Fruit fly (Drosophila melanogaster) whole organism, wandering third instar larva: ENCODE results near the gene P5CDh2.

Experiments
- Abd-B ChIP-seq: fragments of >200 bp; optimal IDR thresholded peaks from 2 replicates; lab custom pipeline; 2017; ENCODE audit warnings: missing biosample characterization, missing genetic modification characterization
- CG9705 ChIP-seq: fragments of 200-800 bp; sonication (Bioruptor generic); optimal IDR thresholded peaks from 2 replicates; lab custom pipeline; 2018; ENCODE audit warnings: missing biosample characterization, mild to moderate bottlenecking, missing genetic modification characterization
- CrebA ChIP-seq: fragments of 200-800 bp; sonication (Bioruptor generic); optimal IDR thresholded peaks from 2 replicates; lab custom pipeline; 2016; ENCODE audit warnings: missing biosample characterization, mild to moderate bottlenecking, missing genetic modification characterization, borderline replicate concordance
- Dif ChIP-seq: fragments of 200-275, 200-300 bp; sonication (Bioruptor generic); optimal IDR thresholded peaks from 2 replicates; lab custom pipeline; 2018; ENCODE audit warnings: missing biosample characterization, missing genetic modification characterization; ENCODE audit not compliant: partially characterized antibody
- GATAd ChIP-seq: sonication (Bioruptor generic); optimal IDR thresholded peaks from 2 replicates; lab custom pipeline; 2016; ENCODE audit warnings: missing biosample characterization, missing genetic modification characterization
- HLH106 ChIP-seq: fragments of 200-800 bp; optimal IDR thresholded peaks from 3 replicates; lab custom pipeline; 2019; ENCODE audit warnings: missing biosample characterization, mild to moderate bottlenecking, missing genetic modification characterization, moderate library complexity
- Hnf4 ChIP-seq: fragments of 200-800 bp; sonication (Bioruptor generic); optimal IDR thresholded peaks from 2 replicates; lab custom pipeline; 2016; ENCODE audit warnings: missing biosample characterization, mild to moderate bottlenecking, missing genetic modification characterization
- Hr78 ChIP-seq: fragments of >200 bp; optimal IDR thresholded peaks from 2 replicates; lab custom pipeline; 2017; ENCODE audit warnings: missing biosample characterization, missing genetic modification characterization
- Hr83 ChIP-seq: fragments of 200-300 bp; sonication (Bioruptor generic); optimal IDR thresholded peaks from 2 replicates; lab custom pipeline; 2016; ENCODE audit warnings: missing biosample characterization, mild to moderate bottlenecking, missing genetic modification characterization, moderate library complexity; ENCODE audit not compliant: poor library complexity, severe bottlenecking
- Jra ChIP-seq: sonication (Bioruptor generic); optimal IDR thresholded peaks from 2 replicates; lab custom pipeline; 2016; ENCODE audit warnings: missing biosample characterization, missing genetic modification characterization
- Mio ChIP-seq: sonication (Bioruptor generic); optimal IDR thresholded peaks from 2 replicates; lab custom pipeline; 2016; ENCODE audit warnings: missing biosample characterization, missing genetic modification characterization
- Myc ChIP-seq: fragments of >200 bp; optimal IDR thresholded peaks from 2 replicates; lab custom pipeline; 2017
- N ChIP-seq: fragments of >200 bp; optimal IDR thresholded peaks from 2 replicates; lab custom pipeline; 2018; ENCODE audit warnings: missing biosample characterization, missing external identifiers, missing genetic modification characterization
- OdsH ChIP-seq: fragments of 200-800 bp; sonication (Bioruptor generic); optimal IDR thresholded peaks from 2 replicates; lab custom pipeline; 2016; ENCODE audit warnings: missing biosample characterization, mild to moderate bottlenecking, missing genetic modification characterization
- Rel ChIP-seq, 2 experiments: fragments of 200-800 bp; sonication (Bioruptor generic) in 1 of 2; optimal IDR thresholded peaks; 2 replicates in 1 of 2; 3 replicates in 1 of 2; lab custom pipeline; 2016 to 2019; ENCODE audit warnings: mild to moderate bottlenecking in 2 of 2, missing biosample characterization in 2 of 2, missing genetic modification characterization in 2 of 2, moderate library complexity in 1 of 2
- Sp1 ChIP-seq: fragments of 200-800 bp; sonication (Bioruptor generic); optimal IDR thresholded peaks from 3 replicates; lab custom pipeline; 2019; ENCODE audit warnings: missing biosample characterization, mild to moderate bottlenecking, missing genetic modification characterization, moderate library complexity
- Vsx2 ChIP-seq: fragments of 200-300, 225-300 bp; sonication (Bioruptor generic); optimal IDR thresholded peaks from 2 replicates; lab custom pipeline; 2018; ENCODE audit warnings: missing biosample characterization, missing genetic modification characterization; ENCODE audit not compliant: partially characterized antibody
- brk ChIP-seq: fragments of 200-800 bp; sonication (Bioruptor generic); optimal IDR thresholded peaks from 2 replicates; lab custom pipeline; 2016; ENCODE audit warnings: missing biosample characterization, mild to moderate bottlenecking, missing genetic modification characterization
- dmrt93B ChIP-seq: fragments of 200-800 bp; sonication (Bioruptor generic); optimal IDR thresholded peaks from 2 replicates; lab custom pipeline; 2018; ENCODE audit warnings: missing biosample characterization, mild to moderate bottlenecking, missing genetic modification characterization
- ey ChIP-seq: fragments of 200-800 bp; sonication (Bioruptor generic); optimal IDR thresholded peaks from 2 replicates; lab custom pipeline; 2016; ENCODE audit warnings: missing biosample characterization, missing genetic modification characterization
- foxo ChIP-seq, 2 experiments: fragments of 200-800 bp; sonication (Bioruptor generic); optimal IDR thresholded peaks; 2 replicates in 1 of 2; 3 replicates in 1 of 2; lab custom pipeline; 2016 to 2017; ENCODE audit warnings: missing biosample characterization in 2 of 2, missing genetic modification characterization in 2 of 2
- fru ChIP-seq: fragments of 200-800 bp; sonication (Bioruptor generic); optimal IDR thresholded peaks from 3 replicates; lab custom pipeline; 2016; ENCODE audit warnings: missing biosample characterization, mild to moderate bottlenecking, missing genetic modification characterization
- h ChIP-seq: fragments of 200-800 bp; sonication (Bioruptor generic); optimal IDR thresholded peaks from 3 replicates; lab custom pipeline; 2016; ENCODE audit warnings: missing biosample characterization, mild to moderate bottlenecking, missing genetic modification characterization
- jim ChIP-seq: fragments of 175-275, 200-325 bp; sonication (Bioruptor generic); optimal IDR thresholded peaks from 2 replicates; lab custom pipeline; 2016; ENCODE audit warnings: missing biosample characterization, mild to moderate bottlenecking, missing genetic modification characterization
- lola ChIP-seq: fragments of >200 bp; optimal IDR thresholded peaks from 2 replicates; lab custom pipeline; 2017; ENCODE audit warnings: missing biosample characterization, missing genetic modification characterization
- pan ChIP-seq: fragments of >200 bp; optimal IDR thresholded peaks from 2 replicates; lab custom pipeline; 2017
- psq ChIP-seq: fragments of 200-800 bp; sonication (Bioruptor generic); optimal IDR thresholded peaks from 3 replicates; lab custom pipeline; 2017; ENCODE audit warnings: missing biosample characterization, mild to moderate bottlenecking, missing genetic modification characterization, moderate library complexity
- rgr ChIP-seq: fragments of 200-800 bp; sonication (Bioruptor generic); optimal IDR thresholded peaks from 3 replicates; lab custom pipeline; 2016; ENCODE audit warnings: missing biosample characterization, mild to moderate bottlenecking, missing genetic modification characterization
- tai ChIP-seq: sonication (Bioruptor generic); optimal IDR thresholded peaks from 2 replicates; lab custom pipeline; 2016; ENCODE audit warnings: missing biosample characterization, missing genetic modification characterization
- usp ChIP-seq: fragments of >200 bp; optimal IDR thresholded peaks from 2 replicates; lab custom pipeline; 2017; ENCODE audit warnings: missing biosample characterization, missing genetic modification characterization
- woc ChIP-seq: sonication (Bioruptor generic); optimal IDR thresholded peaks from 2 replicates; lab custom pipeline; 2016; ENCODE audit warnings: missing biosample characterization, mild to moderate bottlenecking, missing genetic modification characterization

P5CDh2 gene

dm6 chr3R:21829487-21829957, 48.2 kb upstream of the P5CDh2 start (continued):
- TF ChIP-seq Hnf4 (GFP tag; lab: Kevin White, UChicago) (peak; percentile 15), Myc (lab: Kevin White, UChicago) (no peak), tai (GFP tag; lab: Kevin White, UChicago) (peak; percentile 74), ey (GFP tag; lab: Kevin White, UChicago) (no peak), pan (lab: Kevin White, UChicago) (no peak), HLH106 (tag; lab: Kevin White, UChicago) (no peak), rgr (GFP tag; lab: Kevin White, UChicago) (no peak), jim (GFP tag; lab: Kevin White, UChicago) (no peak)

dm6 chr3R:21830303-21830707, 47.4 kb upstream of the P5CDh2 start:
- TF ChIP-seq rgr (GFP tag; lab: Kevin White, UChicago) (no peak), Sp1 (GFP tag; lab: Kevin White, UChicago) (no peak), ey (GFP tag; lab: Kevin White, UChicago) (no peak), GATAd (GFP tag; lab: Kevin White, UChicago) (no peak), tai (GFP tag; lab: Kevin White, UChicago) (no peak), Jra (GFP tag; lab: Kevin White, UChicago) (no peak), CG9705 (GFP tag; lab: Kevin White, UChicago) (no peak), N (GFP tag; lab: Kevin White, UChicago) (no peak), Dif (GFP tag; lab: Kevin White, UChicago) (no peak), lola (GFP tag; lab: Kevin White, UChicago) (no peak), psq (GFP tag; lab: Kevin White, UChicago) (no peak), jim (GFP tag; lab: Kevin White, UChicago) (no peak), Myc (lab: Kevin White, UChicago) (no peak), fru (GFP tag; lab: Kevin White, UChicago) (no peak), brk (GFP tag; lab: Kevin White, UChicago) (no peak), Abd-B (GFP tag; lab: Kevin White, UChicago) (no peak), Hr78 (GFP tag; lab: Kevin White, UChicago) (no peak), Rel (GFP tag; optimal IDR thresholded peaks at IDR 0.05; lab: Kevin White, UChicago) (no peak), Rel (tag; optimal IDR thresholded peaks at IDR 0.05; lab: Kevin White, UChicago) (no peak), woc (GFP tag; lab: Kevin White, UChicago) (no peak)
- TF ChIP-seq, all 38 proteins: peak for 0

dm6 chr3R:21831040-21831439, 46.7 kb upstream of the P5CDh2 start:
- TF ChIP-seq usp (GFP tag; lab: Kevin White, UChicago), result no peak
- TF ChIP-seq woc (GFP tag; lab: Kevin White, UChicago), result no peak
- TF ChIP-seq, all 38 proteins: peak for 0

dm6 chr3R:21832203-21832602, 45.5 kb upstream of the P5CDh2 start, which contains the start of gene Gr93a:
Gene Gr93a (plus strand): TSS chr3R:21832503.
- TF ChIP-seq HLH106 (tag; lab: Kevin White, UChicago) (no peak), Hr83 (GFP tag; lab: Kevin White, UChicago) (no peak), Vsx2 (GFP tag; lab: Kevin White, UChicago) (no peak), Abd-B (GFP tag; lab: Kevin White, UChicago) (no peak), lola (GFP tag; lab: Kevin White, UChicago) (no peak), tai (GFP tag; lab: Kevin White, UChicago) (no peak), foxo (GFP tag; optimal IDR thresholded peaks at IDR 0.05; lab: Kevin White, UChicago) (no peak), CrebA (GFP tag; lab: Kevin White, UChicago) (no peak), OdsH (GFP tag; lab: Kevin White, UChicago) (no peak), Hr78 (GFP tag; lab: Kevin White, UChicago) (no peak)

dm6 chr3R:21834234-21835070, 43.3 kb upstream of the P5CDh2 start:
- TF ChIP-seq Rel (GFP tag; optimal IDR thresholded peaks at IDR 0.05; lab: Kevin White, UChicago) (no peak), Rel (tag; optimal IDR thresholded peaks at IDR 0.05; lab: Kevin White, UChicago) (peak; percentile 34), dmrt93B (no peak), psq (GFP tag; lab: Kevin White, UChicago) (no peak), fru (GFP tag; lab: Kevin White, UChicago) (peak; percentile 0), Mio (no peak), foxo (GFP tag; optimal IDR thresholded peaks at IDR 0.05; lab: Kevin White, UChicago) (peak in 1 of 2 experiments; percentile 38), h (GFP tag; lab: Kevin White, UChicago) (peak; percentile 1), jim (GFP tag; lab: Kevin White, UChicago) (peak; percentile 87)
